Fruit fly (Drosophila melanogaster): Measurements from ENCODE around the gene pnr.
A peak's percentile ranks its signal among the peaks of the same experiment; 100 is the strongest.

The pnr gene

DNA sequence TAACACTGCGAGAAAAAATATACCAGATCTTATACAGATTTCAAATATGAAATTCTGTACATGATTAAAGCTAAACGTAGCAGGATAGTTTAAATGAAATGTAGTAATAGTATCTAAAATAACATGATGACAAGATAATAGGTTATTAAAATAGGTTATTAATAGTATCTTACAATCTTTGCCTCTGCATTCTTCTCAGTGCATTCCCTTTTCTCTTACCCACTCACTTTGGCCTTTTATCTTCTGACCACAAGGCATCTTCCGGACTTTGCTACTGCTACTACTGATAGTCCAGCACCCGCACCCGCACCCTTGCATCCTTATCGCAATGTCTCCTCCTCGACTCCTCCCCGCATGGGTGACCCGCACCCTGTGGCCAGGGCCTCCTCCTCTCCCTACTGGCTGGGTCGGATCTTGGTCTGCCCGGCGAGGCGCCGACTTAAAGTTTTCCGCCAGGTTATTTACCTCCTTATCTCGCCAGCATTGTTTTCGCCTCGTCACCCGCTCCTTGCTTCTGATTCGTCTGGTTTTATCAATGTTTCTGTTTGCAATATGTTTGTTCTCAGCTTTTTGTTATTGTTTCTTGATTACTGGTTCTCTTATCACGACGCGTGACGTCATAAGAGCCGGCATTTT, 41.3 kb upstream of the pnr start (continued):
- peak; percentile 74 for TF ChIP-seq CG8632 (GFP tag; optimal IDR thresholded peaks at IDR 0.05)
- TF ChIP-seq CG7368 (GFP tag; optimal IDR thresholded peaks at IDR 0.05), result peak; percentile 58
- no peak for TF ChIP-seq fd85E (GFP tag; optimal IDR thresholded peaks at IDR 0.05)
- peak; percentile 66 for TF ChIP-seq fkh (GFP tag; optimal IDR thresholded peaks at IDR 0.05)
- TF ChIP-seq Eip78C (GFP tag), result peak; percentile 95
- peak; percentile 74 for TF ChIP-seq CG9139 (GFP tag; optimal IDR thresholded peaks at IDR 0.05)
- peak; percentile 64 for TF ChIP-seq CG1621 (tag; optimal IDR thresholded peaks at IDR 0.05)
- peak; percentile 78; the same call in 2 of the 3 replicates for TF ChIP-seq CG6163 (GFP tag; IDR thresholded peaks at IDR 0.05)
- peak; percentile 74 for TF ChIP-seq CG10669 (GFP tag; optimal IDR thresholded peaks at IDR 0.05)
- peak; percentile 27 for TF ChIP-seq vri (GFP tag; optimal IDR thresholded peaks at IDR 0.05)
- TF ChIP-seq dsx (GFP tag; optimal IDR thresholded peaks at IDR 0.05; ENCODE audit: poor library complexity, severe bottlenecking), result peak; percentile 75
- peak; percentile 74 for TF ChIP-seq achi (GFP tag; optimal IDR thresholded peaks at IDR 0.05)
- TF ChIP-seq CG10631 (GFP tag; optimal IDR thresholded peaks at IDR 0.05), result peak; percentile 73
- peak; percentile 67 for TF ChIP-seq Hr39 (GFP tag; optimal IDR thresholded peaks at IDR 0.05)
- peak; percentile 58 for TF ChIP-seq Sox15 (GFP tag; optimal IDR thresholded peaks at IDR 0.05)
- TF ChIP-seq Sox14 (GFP tag; optimal IDR thresholded peaks at IDR 0.05), result peak; percentile 67
- TF ChIP-seq Ets96B (tag; optimal IDR thresholded peaks at IDR 0.05), result peak; percentile 86
- TF ChIP-seq Hr38 (GFP tag; optimal IDR thresholded peaks at IDR 0.05), result peak; percentile 12
- TF ChIP-seq CG6276 (GFP tag; optimal IDR thresholded peaks at IDR 0.05), result peak; percentile 75
- TF ChIP-seq Smox (GFP tag; optimal IDR thresholded peaks at IDR 0.05), result peak; percentile 80
- TF ChIP-seq Met (GFP tag; optimal IDR thresholded peaks at IDR 0.05), result peak; percentile 84
- peak; percentile 54 for TF ChIP-seq cyc (GFP tag; optimal IDR thresholded peaks at IDR 0.05)
- TF ChIP-seq CG8119 (GFP tag; IDR thresholded peaks at IDR 0.05), result peak; percentile 86
- peak; percentile 67 for TF ChIP-seq Sox102F (GFP tag; optimal IDR thresholded peaks at IDR 0.05)
- peak; percentile 26 for TF ChIP-seq CG6854 (GFP tag; optimal IDR thresholded peaks at IDR 0.05)
- peak; percentile 75 for TF ChIP-seq CG3919 (GFP tag; optimal IDR thresholded peaks at IDR 0.05)
- TF ChIP-seq CG34406 (GFP tag; optimal IDR thresholded peaks at IDR 0.05), result peak; percentile 76
- TF ChIP-seq salr (GFP tag; optimal IDR thresholded peaks at IDR 0.05), result peak; percentile 51 to 84
- peak; percentile 77 for TF ChIP-seq CG11762 (GFP tag; optimal IDR thresholded peaks at IDR 0.05; ENCODE audit: insufficient read depth)
- TF ChIP-seq OdsH (GFP tag; optimal IDR thresholded peaks at IDR 0.05), result peak; percentile 78
- TF ChIP-seq Eip75B (GFP tag; optimal IDR thresholded peaks at IDR 0.05), result peak; percentile 82
- TF ChIP-seq CG3032 (tag; optimal IDR thresholded peaks at IDR 0.05), result peak; percentile 80
- peak; percentile 79 for TF ChIP-seq CG6792 (GFP tag; optimal IDR thresholded peaks at IDR 0.05)
- peak; percentile 41 for TF ChIP-seq Ets21C (GFP tag; optimal IDR thresholded peaks at IDR 0.05)
- peak; percentile 72 for TF ChIP-seq topi (GFP tag; optimal IDR thresholded peaks at IDR 0.05)
- peak; percentile 54 for TF ChIP-seq CG4318 (GFP tag; optimal IDR thresholded peaks at IDR 0.05)
- peak; percentile 98 for TF ChIP-seq svp (GFP tag)

DNA sequence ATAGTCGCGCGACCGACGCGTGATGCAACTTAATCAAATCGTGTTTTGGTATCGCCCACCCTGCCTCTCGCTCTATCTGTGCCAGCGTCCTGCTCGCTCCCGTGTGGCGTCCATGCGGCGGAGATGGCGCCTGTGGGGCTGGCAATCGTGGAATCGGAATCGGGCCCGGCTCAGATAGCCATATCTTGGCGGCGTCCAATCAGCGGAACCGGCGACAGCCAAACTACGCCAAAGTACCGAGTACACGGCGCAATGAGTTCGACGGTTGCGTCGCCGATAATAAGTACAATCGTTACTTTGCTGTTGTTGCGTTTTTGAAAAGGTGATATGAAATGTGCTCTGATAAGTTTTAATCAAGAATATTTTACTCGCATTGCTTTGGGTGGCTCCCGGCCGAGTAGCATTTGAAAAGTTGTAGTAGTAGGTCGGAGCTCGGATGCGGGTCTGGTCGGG, 40.1 kb upstream of the pnr start, which contains the start of gene srp:
srp (plus strand) TSS at position 391 of the 453 bp plus-strand sequence.
- TF ChIP-seq vri (GFP tag; optimal IDR thresholded peaks at IDR 0.05), result peak; percentile 76
- TF ChIP-seq svp (GFP tag), result peak; percentile 83
- no peak for TF ChIP-seq CG11902 (GFP tag; optimal IDR thresholded peaks at IDR 0.05)

DNA sequence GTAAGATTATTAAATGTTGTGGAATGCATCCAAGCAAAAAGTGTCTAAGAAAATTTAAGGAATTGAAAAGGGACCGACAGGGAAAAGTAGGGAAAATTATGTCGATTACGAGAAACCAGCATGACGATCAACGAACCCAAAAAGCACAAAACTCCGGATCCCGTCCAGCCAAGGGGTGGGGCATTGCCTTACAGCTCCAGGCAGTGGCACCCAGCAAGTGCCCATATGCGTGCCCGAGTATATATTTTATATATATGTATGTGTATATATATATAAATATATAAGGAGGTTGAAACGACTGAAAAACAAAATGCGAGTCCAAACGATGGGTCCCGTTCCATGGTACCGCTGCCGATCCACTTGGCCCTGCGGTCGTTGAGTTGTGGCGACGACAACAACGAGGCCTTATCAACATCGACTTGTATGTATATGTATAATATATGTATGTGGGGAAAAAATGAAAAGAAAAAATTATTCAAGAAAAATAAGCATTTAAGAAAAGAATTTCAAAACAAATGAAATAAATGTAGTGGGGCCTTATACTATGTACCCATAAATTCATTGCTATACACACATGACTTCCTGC, 38.7 kb upstream of the pnr start:
- TF ChIP-seq Ets96B (tag; optimal IDR thresholded peaks at IDR 0.05) (peak; percentile 7), eg (GFP tag; IDR thresholded peaks at IDR 0.05) (peak; percentile 38; the same call in 1 of the 3 replicates), svp (GFP tag) (peak; percentile 82), CG8319 (GFP tag; optimal IDR thresholded peaks at IDR 0.05) (no peak), OdsH (GFP tag; optimal IDR thresholded peaks at IDR 0.05) (no peak), CG7368 (GFP tag; optimal IDR thresholded peaks at IDR 0.05) (no peak), CG8119 (GFP tag; IDR thresholded peaks at IDR 0.05) (0 out of 3 replicates have a peak, but pooled peaks have one; percentile 22), ss (GFP tag; optimal IDR thresholded peaks at IDR 0.05) (peak; percentile 32 to 37), CG15336 (GFP tag; IDR thresholded peaks at IDR 0.05) (0 out of 2 replicates have a peak, but pooled peaks have one; percentile 21), CG6276 (GFP tag; optimal IDR thresholded peaks at IDR 0.05) (peak; percentile 59), CG8632 (GFP tag; optimal IDR thresholded peaks at IDR 0.05) (no peak), CG9139 (GFP tag; optimal IDR thresholded peaks at IDR 0.05) (peak; percentile 31), CG6163 (GFP tag; IDR thresholded peaks at IDR 0.05) (0 out of 3 replicates have a peak, but pooled peaks have one; percentile 51), CG16779 (tag; optimal IDR thresholded peaks at IDR 0.05) (peak; percentile 9), achi (GFP tag; optimal IDR thresholded peaks at IDR 0.05) (no peak), CG6808 (GFP tag; optimal IDR thresholded peaks at IDR 0.05) (peak; percentile 42), CG11902 (GFP tag; optimal IDR thresholded peaks at IDR 0.05) (no peak), Gug (GFP tag; IDR thresholded peaks at IDR 0.05) (no peak), Eip78C (GFP tag) (peak; percentile 44), CG32006 (GFP tag; optimal IDR thresholded peaks at IDR 0.05) (peak; percentile 13)

All from whole organism, prepupa.